Worm (Caenorhabditis elegans) whole organism, early embryonic: Measurements from ENCODE around the gene srt-28.

Experiments used
- B0310.2 ChIP-seq: sonication (generic microtip); optimal IDR thresholded peaks from 2 replicates; lab custom pipeline; 2016; ENCODE audit warnings: mild to moderate bottlenecking, missing genetic modification characterization, missing compliant biosample characterization
- F13C5.2 ChIP-seq: sonication (generic microtip); optimal IDR thresholded peaks from 2 replicates; lab custom pipeline; 2017; ENCODE audit warnings: mild to moderate bottlenecking, missing genetic modification characterization, inconsistent platforms, missing compliant biosample characterization
- ama-1 ChIP-seq: fragments of 150-350 bp; optimal IDR thresholded peaks from 2 replicates; lab custom pipeline; 2014
- flt-1 ChIP-seq: fragments of 200-800 bp; sonication (Bioruptor generic); IDR thresholded peaks from 2 replicates; pipeline ENCODE4 v1.3.6; 2022; ENCODE audit warnings: missing genetic modification characterization, missing compliant biosample characterization
- hmg-4 ChIP-seq: fragments of 200-800 bp; sonication (Bioruptor generic); optimal IDR thresholded peaks from 2 replicates; lab custom pipeline; 2018; ENCODE audit warnings: mild to moderate bottlenecking, missing genetic modification characterization, missing compliant biosample characterization
- sea-1 ChIP-seq: fragments of 200-800 bp; sonication (Bioruptor generic); conservative IDR thresholded peaks from 2 replicates; pipeline ENCODE4 v1.3.6; 2022; ENCODE audit warnings: missing genetic modification characterization, missing compliant biosample characterization

- TF ChIP-seq ama-1 (lab: Kevin White, UChicago) (no peak), sea-1 (GFP tag; lab: Robert Waterston, UW) (no peak), B0310.2 (tag; lab: Kevin White, UChicago) (no peak), hmg-4 (GFP tag; lab: Kevin White, UChicago) (no peak), flt-1 (GFP tag; lab: Robert Waterston, UW) (no peak), F13C5.2 (no peak)
Measured at ce11 chrV:2675692-2676091, 37.7 kb downstream of the srt-28 start.
